Worm (Caenorhabditis elegans) whole organism, late embryonic: ENCODE results near the gene lite-1.
A peak's percentile ranks its signal among the peaks of the same experiment; 100 is the strongest.

ENCODE experiments used
- C08G9.2 ChIP-seq: sonication (generic microtip); optimal IDR thresholded peaks from 2 replicates; lab custom pipeline; 2016; ENCODE audit warnings: mild to moderate bottlenecking, missing genetic modification characterization, moderate library complexity, missing compliant biosample characterization
- F13H6.1 ChIP-seq: sonication (generic microtip); optimal IDR thresholded peaks from 2 replicates; lab custom pipeline; 2016; ENCODE audit warnings: missing genetic modification characterization, missing compliant biosample characterization
- K02D7.2 ChIP-seq: sonication (generic microtip); optimal IDR thresholded peaks from 2 replicates; lab custom pipeline; 2017; ENCODE audit warnings: mild to moderate bottlenecking, missing genetic modification characterization, missing compliant biosample characterization
- K09A11.1 ChIP-seq: sonication (generic microtip); optimal IDR thresholded peaks from 2 replicates; lab custom pipeline; 2017; ENCODE audit warnings: antibody characterized with exemption, mild to moderate bottlenecking, missing genetic modification characterization, missing compliant biosample characterization; ENCODE audit not compliant: insufficient read depth
- ahr-1 ChIP-seq: sonication (generic microtip); optimal IDR thresholded peaks from 2 replicates; lab custom pipeline; 2016; ENCODE audit warnings: missing genetic modification characterization, missing compliant biosample characterization
- ceh-18 ChIP-seq: sonication (generic microtip); optimal IDR thresholded peaks from 2 replicates; lab custom pipeline; 2016; ENCODE audit warnings: missing genetic modification characterization, missing compliant biosample characterization
- ceh-24 ChIP-seq: sonication (generic microtip); optimal IDR thresholded peaks from 2 replicates; lab custom pipeline; 2016; ENCODE audit warnings: mild to moderate bottlenecking, missing genetic modification characterization, missing compliant biosample characterization
- ceh-31 ChIP-seq: sonication (generic microtip); optimal IDR thresholded peaks from 2 replicates; lab custom pipeline; 2016; ENCODE audit warnings: missing genetic modification characterization, missing compliant biosample characterization
- ceh-45 ChIP-seq: fragments of 200-800 bp; sonication (Bioruptor generic); IDR thresholded peaks from 2 replicates; pipeline ENCODE4 v1.3.6; 2022; ENCODE audit warnings: missing genetic modification reagents, missing genetic modification characterization, missing compliant biosample characterization
- ceh-6 ChIP-seq: fragments of 200-800 bp; sonication (Bioruptor generic); optimal IDR thresholded peaks from 2 replicates; lab custom pipeline; 2018; ENCODE audit warnings: mild to moderate bottlenecking, missing genetic modification characterization, missing compliant biosample characterization
- ceh-9 ChIP-seq: sonication (generic microtip); optimal IDR thresholded peaks from 2 replicates; lab custom pipeline; 2016; ENCODE audit warnings: mild to moderate bottlenecking, missing genetic modification characterization, inconsistent platforms, missing compliant biosample characterization
- dmd-4 ChIP-seq: sonication (generic microtip); optimal IDR thresholded peaks from 2 replicates; lab custom pipeline; 2016; ENCODE audit warnings: borderline replicate concordance, missing genetic modification characterization, missing compliant biosample characterization
- elt-2 ChIP-seq: sonication (generic microtip); optimal IDR thresholded peaks from 2 replicates; lab custom pipeline; 2016; ENCODE audit warnings: missing genetic modification reagents, missing genetic modification characterization, missing compliant biosample characterization
- ets-4 ChIP-seq: sonication (generic microtip); optimal IDR thresholded peaks from 2 replicates; lab custom pipeline; 2016; ENCODE audit warnings: missing genetic modification characterization, missing compliant biosample characterization
- eyg-1 ChIP-seq: sonication (generic microtip); optimal IDR thresholded peaks from 2 replicates; lab custom pipeline; 2016; ENCODE audit warnings: missing genotype, missing genetic modification characterization, missing compliant biosample characterization
- fax-1 ChIP-seq: sonication (generic microtip); optimal IDR thresholded peaks from 2 replicates; lab custom pipeline; 2016; ENCODE audit warnings: missing genotype, missing genetic modification characterization, missing compliant biosample characterization
- fkh-6 ChIP-seq: sonication (generic microtip); optimal IDR thresholded peaks from 2 replicates; lab custom pipeline; 2016; ENCODE audit warnings: missing genetic modification characterization, missing compliant biosample characterization
- hlh-15 ChIP-seq: sonication (generic microtip); optimal IDR thresholded peaks from 2 replicates; lab custom pipeline; 2016; ENCODE audit warnings: missing genetic modification characterization, missing compliant biosample characterization
- hlh-30 ChIP-seq: sonication (generic microtip); optimal IDR thresholded peaks from 2 replicates; lab custom pipeline; 2017; ENCODE audit warnings: antibody characterized with exemption, missing genetic modification characterization, missing compliant biosample characterization; ENCODE audit not compliant: insufficient read depth
- hlh-8 ChIP-seq: sonication (generic microtip); optimal IDR thresholded peaks from 2 replicates; lab custom pipeline; 2016; ENCODE audit warnings: missing genotype, missing genetic modification characterization, missing compliant biosample characterization
- lin-11 ChIP-seq: fragments of 200-800 bp; sonication (Bioruptor generic); optimal IDR thresholded peaks from 2 replicates; lab custom pipeline; 2018; ENCODE audit warnings: mild to moderate bottlenecking, missing genetic modification characterization, missing compliant biosample characterization
- madf-2 ChIP-seq: sonication (generic microtip); optimal IDR thresholded peaks from 2 replicates; lab custom pipeline; 2017; ENCODE audit warnings: missing genetic modification characterization, missing compliant biosample characterization
- nfya-1 ChIP-seq: sonication (generic microtip); optimal IDR thresholded peaks from 2 replicates; lab custom pipeline; 2017; ENCODE audit warnings: missing genetic modification characterization, mild to moderate bottlenecking, missing compliant biosample characterization, antibody characterized with exemption, moderate library complexity
- nhr-232 ChIP-seq: sonication (generic microtip); optimal IDR thresholded peaks from 2 replicates; lab custom pipeline; 2016; ENCODE audit warnings: missing genetic modification characterization, missing compliant biosample characterization
- npax-4 ChIP-seq: sonication (generic microtip); optimal IDR thresholded peaks from 2 replicates; lab custom pipeline; 2016; ENCODE audit warnings: missing genetic modification characterization, missing compliant biosample characterization
- pag-3 ChIP-seq: sonication (generic microtip); optimal IDR thresholded peaks from 2 replicates; lab custom pipeline; 2016; ENCODE audit warnings: missing compliant biosample characterization, missing genetic modification characterization, borderline replicate concordance
- pha-4 ChIP-seq: fragments of 150-350 bp; optimal IDR thresholded peaks from 2 replicates; lab custom pipeline; 2018; ENCODE audit warnings: missing biosample characterization, missing genetic modification reagents, missing genetic modification characterization
- pros-1 ChIP-seq: fragments of 150-350 bp; optimal IDR thresholded peaks from 2 replicates; lab custom pipeline; 2014; ENCODE audit warnings: missing biosample characterization, missing genetic modification reagents, missing genetic modification characterization
- ref-2 ChIP-seq: sonication (generic microtip); optimal IDR thresholded peaks from 2 replicates; lab custom pipeline; 2016; ENCODE audit warnings: missing genetic modification characterization, missing compliant biosample characterization
- rnt-1 ChIP-seq: sonication (generic microtip); optimal IDR thresholded peaks from 2 replicates; lab custom pipeline; 2016; ENCODE audit warnings: missing genetic modification characterization, missing compliant biosample characterization
- sdc-2 ChIP-seq: sonication (generic microtip); optimal IDR thresholded peaks from 2 replicates; lab custom pipeline; 2016; ENCODE audit warnings: missing genotype, missing genetic modification characterization, missing compliant biosample characterization
- sox-4 ChIP-seq: sonication (generic microtip); optimal IDR thresholded peaks from 2 replicates; lab custom pipeline; 2017; ENCODE audit warnings: mild to moderate bottlenecking, missing genetic modification characterization, inconsistent platforms, missing compliant biosample characterization
- syd-9 ChIP-seq: sonication (generic microtip); optimal IDR thresholded peaks from 2 replicates; lab custom pipeline; 2016; ENCODE audit warnings: mild to moderate bottlenecking, missing genetic modification characterization, moderate library complexity, missing compliant biosample characterization
- tbx-2 ChIP-seq: sonication (generic microtip); optimal IDR thresholded peaks from 2 replicates; lab custom pipeline; 2016; ENCODE audit warnings: missing genetic modification characterization, missing compliant biosample characterization
- unc-42 ChIP-seq: sonication (generic microtip); optimal IDR thresholded peaks from 2 replicates; lab custom pipeline; 2016; ENCODE audit warnings: missing genotype, missing genetic modification characterization, missing compliant biosample characterization
- unc-55 ChIP-seq: sonication (generic microtip); optimal IDR thresholded peaks from 2 replicates; lab custom pipeline; 2017; ENCODE audit warnings: missing biosample characterization, missing genetic modification reagents, missing genetic modification characterization
- zip-5 ChIP-seq: sonication (generic microtip); optimal IDR thresholded peaks from 2 replicates; lab custom pipeline; 2016; ENCODE audit warnings: missing genetic modification characterization, missing compliant biosample characterization

lite-1 gene

DNA sequence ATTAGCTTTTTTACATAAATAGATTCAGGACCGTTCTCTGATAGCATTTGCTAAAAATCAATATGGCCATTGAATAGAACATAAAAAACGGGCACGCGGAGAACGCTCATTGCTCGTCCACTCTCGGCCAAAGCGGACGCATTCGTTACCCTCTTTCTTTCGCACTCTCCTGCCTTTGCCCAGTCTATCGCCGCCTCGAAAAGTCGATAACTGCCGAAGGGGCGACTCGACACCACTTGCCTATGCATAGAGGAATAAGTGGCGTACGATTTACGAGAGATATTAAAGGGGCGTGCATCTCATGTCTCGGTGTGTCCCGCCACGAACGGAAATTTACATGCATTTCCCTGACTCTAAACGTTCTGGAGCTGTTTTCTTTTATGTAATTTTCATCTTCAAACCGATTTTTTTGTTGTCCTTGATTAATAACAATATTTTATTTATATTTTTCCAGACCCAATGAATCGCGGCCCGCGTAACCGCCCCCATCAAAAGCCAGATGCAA, 32.7 kb upstream of the lite-1 start, which contains the start of gene W05H9.4 (continued):
- TF ChIP-seq hlh-30 (tag; lab: Kevin White, UChicago), result peak; percentile 39
- TF ChIP-seq ceh-45, result no peak
- TF ChIP-seq npax-4 (tag; lab: Kevin White, UChicago), result no peak
- TF ChIP-seq unc-55 (GFP tag; lab: Kevin White, UChicago), result peak; percentile 50
- no peak for TF ChIP-seq ahr-1 (tag; lab: Kevin White, UChicago)
- TF ChIP-seq ceh-18 (tag; lab: Kevin White, UChicago), result no peak
- TF ChIP-seq C08G9.2 (tag; lab: Kevin White, UChicago), result no peak
- no peak for TF ChIP-seq zip-5
- no peak for TF ChIP-seq hlh-15
- no peak for TF ChIP-seq rnt-1 (tag; lab: Kevin White, UChicago)
- TF ChIP-seq nhr-232 (tag; lab: Kevin White, UChicago), result no peak
- no peak for TF ChIP-seq pag-3 (tag; lab: Kevin White, UChicago)
- no peak for TF ChIP-seq ceh-24 (tag; lab: Kevin White, UChicago)
- no peak for TF ChIP-seq ets-4 (tag; lab: Kevin White, UChicago)
- peak; percentile 70 for TF ChIP-seq nfya-1
- TF ChIP-seq pros-1 (tag; lab: Kevin White, UChicago), result no peak

- TF ChIP-seq pros-1 (tag; lab: Kevin White, UChicago) (no peak), hlh-30 (tag; lab: Kevin White, UChicago) (peak; percentile 65), unc-55 (GFP tag; lab: Kevin White, UChicago) (peak; percentile 14)
Measured at ce11 chrX:6259081-6259480, 28.5 kb upstream of the lite-1 start.

ce11 chrX:6258409-6258808, 27.8 kb upstream of the lite-1 start:
- peak; percentile 2 for TF ChIP-seq unc-42 (tag; lab: Kevin White, UChicago)
- TF ChIP-seq pha-4, result no peak

DNA sequence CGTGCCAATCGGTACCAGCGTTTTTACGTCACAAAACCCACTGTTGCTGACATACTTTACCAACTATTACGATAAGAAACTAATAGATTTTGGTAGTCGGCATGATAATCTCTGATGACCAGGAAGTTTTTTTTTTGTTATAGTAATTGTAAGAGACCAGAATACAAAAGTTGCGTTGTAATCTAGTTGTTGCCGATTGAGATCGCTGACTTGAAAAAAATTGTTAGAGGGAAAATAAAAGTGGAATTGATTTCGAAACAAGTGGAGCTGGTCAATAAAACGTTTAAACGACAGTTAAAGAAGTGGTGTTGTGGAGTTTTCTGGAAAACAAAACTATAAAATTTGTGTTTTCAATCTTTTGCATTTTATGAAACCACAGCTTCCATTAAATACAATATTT, 26.4 kb upstream of the lite-1 start:
- TF ChIP-seq lin-11 (tag; lab: Kevin White, UChicago) (no peak), K02D7.2 (tag; lab: Kevin White, UChicago) (no peak), sox-4 (tag; lab: Kevin White, UChicago) (no peak), ceh-9 (no peak), madf-2 (tag; lab: Kevin White, UChicago) (no peak), hlh-30 (tag; lab: Kevin White, UChicago) (no peak), eyg-1 (tag; lab: Kevin White, UChicago) (no peak), ceh-6 (GFP tag; lab: Kevin White, UChicago) (no peak), zip-5 (no peak), ets-4 (tag; lab: Kevin White, UChicago) (no peak), fax-1 (no peak), fkh-6 (tag; lab: Kevin White, UChicago) (no peak), F13H6.1 (tag; lab: Kevin White, UChicago) (no peak)
- TF ChIP-seq, all 69 proteins: peak for 0

ce11 chrX:6256430-6256829, 25.9 kb upstream of the lite-1 start:
- peak; percentile 58 for TF ChIP-seq elt-2 (tag; lab: Kevin White, UChicago)
- no peak for TF ChIP-seq dmd-4 (tag; lab: Kevin White, UChicago)

DNA sequence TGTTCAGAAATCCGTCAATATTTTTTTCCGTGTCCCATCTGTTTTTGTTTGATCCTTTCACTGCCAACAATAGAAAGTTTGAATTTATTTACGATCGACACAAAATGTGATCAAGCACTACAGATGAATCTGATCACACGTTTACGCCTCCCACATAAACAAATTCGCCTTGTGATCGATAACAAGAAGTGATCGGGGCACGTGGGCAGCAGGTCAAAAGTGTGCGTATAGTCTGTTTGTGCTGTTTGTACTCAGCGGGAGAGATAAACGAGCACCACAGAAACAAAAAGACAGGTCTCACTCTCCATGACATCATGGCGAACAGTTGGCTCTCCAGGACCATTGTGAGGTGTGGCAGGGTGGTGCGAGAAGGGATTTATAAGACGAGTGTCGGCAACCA, 25.0 kb upstream of the lite-1 start:
- TF ChIP-seq tbx-2 (peak; percentile 75), hlh-8 (tag; lab: Kevin White, UChicago) (no peak), sdc-2 (tag; lab: Kevin White, UChicago) (peak; percentile 17), syd-9 (tag; lab: Kevin White, UChicago) (no peak), hlh-30 (tag; lab: Kevin White, UChicago) (peak; percentile 66), hlh-15 (no peak), ceh-18 (tag; lab: Kevin White, UChicago) (peak; percentile 60), ceh-31 (tag; lab: Kevin White, UChicago) (peak; percentile 17), ref-2 (tag; lab: Kevin White, UChicago) (peak; percentile 41), unc-55 (GFP tag; lab: Kevin White, UChicago) (peak; percentile 24), K09A11.1 (tag; lab: Kevin White, UChicago) (no peak), fax-1 (no peak), elt-2 (tag; lab: Kevin White, UChicago) (peak; percentile 54)
